Worm (Caenorhabditis elegans) whole organism, midembryonic: ENCODE measurements around the gene ttll-4.

Experiments used
- T22C8.4 ChIP-seq: fragments of 200-800 bp; sonication (Bioruptor generic); IDR thresholded peaks from 2 replicates; pipeline ENCODE4 v1.3.6; 2022; ENCODE audit warnings: missing genetic modification characterization, missing compliant biosample characterization
- cog-1 ChIP-seq: sonication (generic microtip); optimal IDR thresholded peaks from 2 replicates; lab custom pipeline; 2016; ENCODE audit warnings: missing genetic modification characterization, missing compliant biosample characterization
- flt-1 ChIP-seq: fragments of 200-800 bp; sonication (Bioruptor generic); IDR thresholded peaks from 2 replicates; pipeline ENCODE4 v1.3.6; 2022; ENCODE audit warnings: missing genetic modification characterization, missing compliant biosample characterization
- klf-2 ChIP-seq: fragments of 200-800 bp; sonication (Bioruptor generic); conservative IDR thresholded peaks from 2 replicates; pipeline ENCODE4 v1.3.6; 2022; ENCODE audit warnings: missing genetic modification reagents, missing genetic modification characterization, missing compliant biosample characterization
- ztf-23 ChIP-seq: fragments of 200-800 bp; sonication (Bioruptor generic); IDR thresholded peaks from 2 replicates; pipeline ENCODE4 v1.3.6; 2022; ENCODE audit warnings: missing genetic modification reagents, missing genetic modification characterization, missing compliant biosample characterization

DNA sequence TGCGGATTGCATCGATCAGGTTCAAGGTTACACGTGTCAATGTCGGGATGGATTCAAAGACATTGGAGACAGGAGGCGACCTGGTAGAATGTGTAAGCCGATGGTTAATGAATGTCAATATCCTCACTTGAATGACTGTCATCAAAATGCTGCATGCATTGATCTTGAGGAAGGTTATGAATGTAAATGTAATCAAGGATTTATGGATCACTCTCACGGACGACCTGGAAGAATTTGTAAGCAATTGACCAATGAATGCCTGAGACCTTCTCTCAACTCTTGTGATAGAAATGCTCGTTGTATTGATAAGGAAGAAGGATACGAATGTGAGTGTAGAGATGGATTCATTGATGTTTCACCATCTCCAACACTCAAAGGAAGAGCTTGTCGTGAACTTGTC is 54.0 kb downstream of the ttll-4 start:
- TF ChIP-seq cog-1 (no peak), flt-1 (GFP tag; lab: Robert Waterston, UW) (no peak), klf-2 (GFP tag; lab: Robert Waterston, UW) (no peak), ztf-23 (GFP tag; lab: Robert Waterston, UW) (no peak), T22C8.4 (GFP tag; lab: Robert Waterston, UW) (no peak)
